Worm (Caenorhabditis elegans) whole organism, L4/young adult: ENCODE data around the gene cpg-2.

Experiments used
- W03F9.2 ChIP-seq: fragments of 150-350 bp; optimal IDR thresholded peaks from 2 replicates; lab custom pipeline; 2014; ENCODE audit warnings: missing biosample characterization, missing genetic modification characterization
- dao-5 ChIP-seq: sonication (generic microtip); optimal IDR thresholded peaks from 2 replicates; lab custom pipeline; 2016; ENCODE audit warnings: missing genotype, missing genetic modification characterization, moderate library complexity, missing compliant biosample characterization
- him-1 ChIP-seq: sonication (generic microtip); optimal IDR thresholded peaks from 2 replicates; lab custom pipeline; 2016; ENCODE audit warnings: missing genotype, missing genetic modification reagents, missing genetic modification characterization, missing compliant biosample characterization

DNA sequence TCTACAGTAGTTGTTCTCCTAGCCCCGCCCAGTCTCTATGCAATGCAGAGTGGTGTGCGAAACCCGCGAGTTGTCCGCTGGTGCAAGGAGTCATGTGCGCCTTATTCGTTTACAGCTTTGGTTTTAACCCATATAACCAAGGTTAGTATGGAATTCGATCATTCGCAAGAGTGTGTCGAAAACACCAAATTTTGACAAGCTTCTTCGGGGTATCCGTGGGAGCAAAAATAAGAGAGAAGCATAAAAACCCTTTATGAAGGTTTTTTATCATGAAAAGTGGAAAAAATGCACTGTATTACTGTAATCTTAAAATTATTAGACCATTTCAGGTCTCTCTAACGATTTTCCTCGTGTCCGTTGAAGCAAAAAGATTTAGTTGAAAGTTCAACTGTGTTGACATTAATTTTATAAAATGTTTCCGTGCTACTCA, 38.4 kb upstream of the cpg-2 start:
- no peak for TF ChIP-seq him-1
- no peak for TF ChIP-seq dao-5 (tag; lab: Kevin White, UChicago)
- TF ChIP-seq W03F9.2 (tag; lab: Kevin White, UChicago) = no peak
